Fruit fly (Drosophila melanogaster) whole organism, embryonic: ENCODE results near the gene Cep97.

Experiments
- CG11247 ChIP-seq: fragments of 200-800 bp; sonication (Bioruptor generic); IDR thresholded peaks from 2 replicates; pipeline ENCODE4 v1.3.6; 2022; ENCODE audit warnings: missing biosample characterization, missing genetic modification characterization
- CG12299 ChIP-seq: fragments of 200-800 bp; sonication (Bioruptor generic); optimal IDR thresholded peaks from 2 replicates; lab custom pipeline; 2018; ENCODE audit warnings: missing biosample characterization, mild to moderate bottlenecking, missing genetic modification characterization
- CG14710 ChIP-seq: fragments of 200-800 bp; sonication (Bioruptor generic); optimal IDR thresholded peaks from 3 replicates; lab custom pipeline; 2019; ENCODE audit warnings: missing biosample characterization, mild to moderate bottlenecking, missing genetic modification characterization, moderate library complexity
- CG43689 ChIP-seq: fragments of 200-800 bp; sonication (Bioruptor generic); IDR thresholded peaks from 2 replicates; pipeline ENCODE4 v1.3.6; 2022; ENCODE audit warnings: missing biosample characterization, missing genetic modification characterization
- CG6654 ChIP-seq: fragments of 200-800 bp; sonication (Bioruptor generic); optimal IDR thresholded peaks from 2 replicates; lab custom pipeline; 2017; ENCODE audit warnings: missing biosample characterization, mild to moderate bottlenecking, missing genetic modification characterization
- CG7786 ChIP-seq: fragments of 200-800 bp; sonication (Bioruptor generic); optimal IDR thresholded peaks from 2 replicates; lab custom pipeline; 2016; ENCODE audit warnings: missing biosample characterization, missing genetic modification characterization
- CG8478 ChIP-seq: fragments of >200 bp; optimal IDR thresholded peaks from 2 replicates; lab custom pipeline; 2018
- Doc3 ChIP-seq: fragments of 200-800 bp; sonication (Bioruptor generic); IDR thresholded peaks from 3 replicates; pipeline ENCODE4 v1.3.6; 2022; ENCODE audit warnings: missing biosample characterization, missing genetic modification characterization; ENCODE audit not compliant: partially characterized antibody
- Jarid2 ChIP-seq: fragments of 200-800 bp; sonication (Bioruptor generic); optimal IDR thresholded peaks from 3 replicates; lab custom pipeline; 2017; ENCODE audit warnings: mild to moderate bottlenecking, missing biosample characterization, missing genetic modification reagents, missing genetic modification characterization
- Usf ChIP-seq: fragments of 200-800 bp; sonication (Bioruptor generic); optimal IDR thresholded peaks from 2 replicates; lab custom pipeline; 2017; ENCODE audit warnings: missing genotype, missing biosample characterization, missing genetic modification characterization
- cwo ChIP-seq: fragments of 200-800 bp; sonication (Bioruptor generic); optimal IDR thresholded peaks from 3 replicates; lab custom pipeline; 2017; ENCODE audit warnings: missing biosample characterization, missing genetic modification characterization, mild to moderate bottlenecking, moderate library complexity, missing genetic modification reagents
- fd3F ChIP-seq: fragments of 200-800 bp; sonication (Bioruptor generic); optimal IDR thresholded peaks from 2 replicates; lab custom pipeline; 2018; ENCODE audit warnings: missing biosample characterization, mild to moderate bottlenecking, missing genetic modification characterization, moderate library complexity
- peb ChIP-seq: fragments of 200-800 bp; sonication (Bioruptor generic); IDR thresholded peaks from 2 replicates; pipeline ENCODE4 v1.3.6; 2022; ENCODE audit warnings: missing biosample characterization, missing genetic modification characterization
- wek ChIP-seq: fragments of 200-800 bp; sonication (Bioruptor generic); optimal IDR thresholded peaks from 3 replicates; lab custom pipeline; 2018; ENCODE audit warnings: missing biosample characterization, mild to moderate bottlenecking, missing genetic modification characterization, moderate library complexity

- TF ChIP-seq CG7786 (GFP tag; lab: Kevin White, UChicago) (no peak), CG8478 (lab: Kevin White, UChicago) (no peak), CG6654 (GFP tag; lab: Kevin White, UChicago) (no peak), Usf (no peak), peb (no peak), fd3F (no peak), cwo (no peak), wek (GFP tag; lab: Kevin White, UChicago) (no peak), Doc3 (no peak), Jarid2 (GFP tag; lab: Kevin White, UChicago) (no peak), CG12299 (tag; lab: Kevin White, UChicago) (no peak), CG43689 (GFP tag; lab: Robert Waterston, UW) (no peak), CG14710 (tag; lab: Kevin White, UChicago) (no peak), CG11247 (no peak)
Observed at dm6 chr2L:3897529-3897928, 30.0 kb downstream of the Cep97 start.
